Fruit fly (Drosophila melanogaster): Measurements from ENCODE around the gene step.
A peak's percentile ranks its signal among the peaks of the same experiment; 100 is the strongest.

Gene step

dm6 chr2L:21786991-21787390 lies 29.7 kb upstream of the step start (continued):
- TF ChIP-seq CG10979 (tag; optimal IDR thresholded peaks at IDR 0.05) (peak; percentile 56), CG11093 (GFP tag; IDR thresholded peaks at IDR 0.05) (peak; percentile 46; the same call in 1 of the 3 replicates), dmrt11E (tag; optimal IDR thresholded peaks at IDR 0.05) (peak; percentile 48), CG2875 (GFP tag; optimal IDR thresholded peaks at IDR 0.05) (peak; percentile 23), Blimp-1 (GFP tag; optimal IDR thresholded peaks at IDR 0.05) (peak; percentile 64), dmrt99B (tag; optimal IDR thresholded peaks at IDR 0.05) (peak; percentile 74), lmd (GFP tag; IDR thresholded peaks at IDR 0.05) (peak; percentile 61), sug (tag; optimal IDR thresholded peaks at IDR 0.05) (peak; percentile 17), Vsx1 (GFP tag; optimal IDR thresholded peaks at IDR 0.05) (peak; percentile 0), CG6683 (GFP tag; optimal IDR thresholded peaks at IDR 0.05) (no peak), CG16863 (GFP tag; optimal IDR thresholded peaks at IDR 0.05) (peak; percentile 32), zf30C (GFP tag; optimal IDR thresholded peaks at IDR 0.05) (peak; percentile 34), tll (GFP tag; optimal IDR thresholded peaks at IDR 0.05) (no peak), pita (GFP tag; optimal IDR thresholded peaks at IDR 0.05) (no peak), tio (GFP tag; optimal IDR thresholded peaks at IDR 0.05) (peak; percentile 18), al (GFP tag; IDR thresholded peaks at IDR 0.05) (no peak), row (GFP tag; IDR thresholded peaks at IDR 0.05) (peak; percentile 80), CG10321 (GFP tag; IDR thresholded peaks at IDR 0.05) (0 out of 2 replicates have a peak, but pooled peaks have one; percentile 15), z (GFP tag; IDR thresholded peaks at IDR 0.05) (no peak), CG16815 (GFP tag; optimal IDR thresholded peaks at IDR 0.05) (peak; percentile 10), NC2β (GFP tag; optimal IDR thresholded peaks at IDR 0.05) (peak; percentile 23), Oaz (GFP tag; IDR thresholded peaks at IDR 0.05) (0 out of 2 replicates have a peak, but pooled peaks have one; percentile 17), Fer2 (tag; optimal IDR thresholded peaks at IDR 0.05) (no peak), CG15011 (GFP tag; optimal IDR thresholded peaks at IDR 0.05) (peak; percentile 15), Max (GFP tag; optimal IDR thresholded peaks at IDR 0.05) (no peak), ab (GFP tag; optimal IDR thresholded peaks at IDR 0.05) (no peak), B-H1 (GFP tag; IDR thresholded peaks at IDR 0.05) (peak; percentile 29; the same call in 2 of the 3 replicates), BEAF-32 (GFP tag; optimal IDR thresholded peaks at IDR 0.05) (no peak), pan (optimal IDR thresholded peaks at IDR 0.05) (no peak), pan (GFP tag; optimal IDR thresholded peaks at IDR 0.05 in 1 of 2, IDR thresholded peaks at IDR 0.05 in 1 of 2) (peak in 1 of 2 experiments; percentile 75), shn (GFP tag; optimal IDR thresholded peaks at IDR 0.05) (peak; percentile 17), chif (GFP tag; optimal IDR thresholded peaks at IDR 0.05) (peak; percentile 13 to 50), CG17328 (GFP tag; IDR thresholded peaks at IDR 0.05) (peak; percentile 60), CG2129 (GFP tag; IDR thresholded peaks at IDR 0.05; ENCODE audit: partially characterized antibody) (no peak), CHES-1-like (GFP tag; optimal IDR thresholded peaks at IDR 0.05) (peak; percentile 24), maf-S (GFP tag; optimal IDR thresholded peaks at IDR 0.05) (peak; percentile 16), Poxn (GFP tag; IDR thresholded peaks at IDR 0.05) (no peak), danr (GFP tag; IDR thresholded peaks at IDR 0.05) (peak; percentile 42; the same call in 1 of the 2 replicates), onecut (GFP tag; IDR thresholded peaks at IDR 0.05) (peak; percentile 27; the same call in 1 of the 2 replicates), CG11504 (tag; optimal IDR thresholded peaks at IDR 0.05) (peak; percentile 71)

DNA sequence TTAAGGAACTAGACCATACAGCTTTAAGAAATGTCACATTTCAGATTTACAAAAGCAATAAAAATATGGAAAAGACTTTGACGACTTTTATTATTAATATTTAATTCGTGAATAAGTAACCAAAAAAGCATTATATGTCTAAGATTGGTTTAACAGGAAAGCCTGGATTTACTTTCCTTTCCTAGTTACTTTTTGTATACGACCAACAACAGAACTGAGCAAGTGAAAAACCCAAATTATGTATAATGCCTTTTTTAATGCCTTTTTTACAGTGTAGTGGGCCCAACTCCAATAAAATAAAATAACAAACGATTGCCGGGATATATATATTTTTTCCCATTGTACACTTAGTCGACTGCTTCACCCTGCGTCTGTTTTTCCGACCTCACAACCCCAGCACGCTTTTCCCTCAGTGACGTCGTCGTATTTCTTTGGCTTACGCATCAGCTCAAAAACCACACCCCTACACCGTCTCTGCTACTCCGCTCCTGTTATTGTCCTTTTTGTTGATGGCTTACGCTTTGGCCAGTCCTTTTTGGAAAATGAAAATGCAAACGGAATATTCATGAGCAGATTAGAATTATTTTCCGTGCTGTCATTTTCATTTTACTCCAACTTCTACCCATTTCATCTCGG lies 27.6 kb upstream of the step start:
- TF ChIP-seq CG31441 (GFP tag; IDR thresholded peaks at IDR 0.05) (0 out of 2 replicates have a peak, but pooled peaks have one; percentile 34), Abd-B (GFP tag; optimal IDR thresholded peaks at IDR 0.05) (peak; percentile 2), sqz (GFP tag; optimal IDR thresholded peaks at IDR 0.05) (peak; percentile 5), CG10979 (tag; optimal IDR thresholded peaks at IDR 0.05) (peak; percentile 51), cad (GFP tag; optimal IDR thresholded peaks at IDR 0.05) (no peak), nerfin-1 (tag; optimal IDR thresholded peaks at IDR 0.05) (peak; percentile 7), CG10147 (GFP tag; optimal IDR thresholded peaks at IDR 0.05) (peak; percentile 9), CG12391 (tag; optimal IDR thresholded peaks at IDR 0.05) (peak; percentile 6), lilli (GFP tag; optimal IDR thresholded peaks at IDR 0.05) (peak; percentile 1), CG17361 (GFP tag; IDR thresholded peaks at IDR 0.05) (peak; percentile 67; the same call in 2 of the 3 replicates), abd-A (tag; optimal IDR thresholded peaks at IDR 0.05) (peak; percentile 8), Jarid2 (GFP tag; optimal IDR thresholded peaks at IDR 0.05) (no peak)
